Worm (Caenorhabditis elegans): ENCODE measurements around the gene DH11.2.

- no peak for TF ChIP-seq sox-4 (tag; optimal IDR thresholded peaks at IDR 0.05)
- no peak for TF ChIP-seq syd-9 (tag; optimal IDR thresholded peaks at IDR 0.05)
- no peak for TF ChIP-seq unc-55 (GFP tag; optimal IDR thresholded peaks at IDR 0.05)
- TF ChIP-seq sdc-2 (tag; optimal IDR thresholded peaks at IDR 0.05): no peak
- no peak for TF ChIP-seq lin-11 (tag; optimal IDR thresholded peaks at IDR 0.05)
- TF ChIP-seq unc-86 (tag; optimal IDR thresholded peaks at IDR 0.05): no peak
- TF ChIP-seq ztf-16 (tag; optimal IDR thresholded peaks at IDR 0.05): no peak
Measured at ce11 chrII:8042289-8042688, 29.7 kb downstream of the DH11.2 start, which contains the start of gene T05H10.1.

All from whole organism, late embryonic.